Fruit fly (Drosophila melanogaster): ENCODE results near the gene Brd7-9.
A peak's percentile ranks its signal among the peaks of the same experiment; 100 is the strongest.

Gene Brd7-9

dm6 chr2L:7828231-7828630, 45.6 kb downstream of the Brd7-9 start (continued):
- no peak for TF ChIP-seq CG17802 (tag; optimal IDR thresholded peaks at IDR 0.05)
- no peak for TF ChIP-seq CG3281 (GFP tag; optimal IDR thresholded peaks at IDR 0.05)
- no peak for TF ChIP-seq Eip74EF (GFP tag; optimal IDR thresholded peaks at IDR 0.05)
- TF ChIP-seq CG2116 (GFP tag; optimal IDR thresholded peaks at IDR 0.05), result no peak
- TF ChIP-seq CG15269 (tag; optimal IDR thresholded peaks at IDR 0.05), result no peak
- peak; percentile 89 for TF ChIP-seq CG32767 (GFP tag; IDR thresholded peaks at IDR 0.05)
- TF ChIP-seq CG17186 (GFP tag; optimal IDR thresholded peaks at IDR 0.05), result peak; percentile 30
- no peak for TF ChIP-seq CG12299 (tag; optimal IDR thresholded peaks at IDR 0.05)
- TF ChIP-seq insv (GFP tag; optimal IDR thresholded peaks at IDR 0.05), result peak in 1 of 2 experiments; percentile 62
- peak; percentile 26 for TF ChIP-seq disco-r (GFP tag; optimal IDR thresholded peaks at IDR 0.05)
- no peak for TF ChIP-seq sim (GFP tag; IDR thresholded peaks at IDR 0.05)
- no peak for TF ChIP-seq ERR (GFP tag; optimal IDR thresholded peaks at IDR 0.05)
- peak in 1 of 2 experiments; percentile 76 for TF ChIP-seq tll (GFP tag; optimal IDR thresholded peaks at IDR 0.05)
- peak; percentile 64 for TF ChIP-seq B-H2 (GFP tag; optimal IDR thresholded peaks at IDR 0.05)
- TF ChIP-seq Sox102F (GFP tag; optimal IDR thresholded peaks at IDR 0.05), result no peak
- TF ChIP-seq CG7357 (GFP tag; IDR thresholded peaks at IDR 0.05), result no peak
- 0 out of 3 replicates have a peak, but pooled peaks have one; percentile 31 for TF ChIP-seq CG7963 (GFP tag; IDR thresholded peaks at IDR 0.05; ENCODE audit: partially characterized antibody)
- TF ChIP-seq CG4854 (GFP tag; optimal IDR thresholded peaks at IDR 0.05), result no peak
- no peak for TF ChIP-seq C15 (GFP tag; IDR thresholded peaks at IDR 0.05)
- no peak for TF ChIP-seq Dip2 (GFP tag; IDR thresholded peaks at IDR 0.05)
- TF ChIP-seq Oaz (GFP tag; IDR thresholded peaks at IDR 0.05), result no peak
- peak; percentile 48 for TF ChIP-seq sug (tag; optimal IDR thresholded peaks at IDR 0.05)
- TF ChIP-seq sd (tag; optimal IDR thresholded peaks at IDR 0.05), result peak; percentile 100
- peak; percentile 90 for TF ChIP-seq CG34422 (GFP tag; IDR thresholded peaks at IDR 0.05)
- peak; percentile 55 for TF ChIP-seq Deaf1 (tag; optimal IDR thresholded peaks at IDR 0.05)
- no peak for TF ChIP-seq Taf1 (GFP tag; IDR thresholded peaks at IDR 0.05)
- no peak for TF ChIP-seq CG3065 (GFP tag; optimal IDR thresholded peaks at IDR 0.05)
- TF ChIP-seq Bdp1 (GFP tag; optimal IDR thresholded peaks at IDR 0.05), result no peak
- peak; percentile 10 for TF ChIP-seq CG15696 (tag; optimal IDR thresholded peaks at IDR 0.05)
- no peak for TF ChIP-seq CG9797 (GFP tag; optimal IDR thresholded peaks at IDR 0.05)
- no peak for TF ChIP-seq dmrt11E (tag; optimal IDR thresholded peaks at IDR 0.05)
- TF ChIP-seq CG8388 (GFP tag; optimal IDR thresholded peaks at IDR 0.05), result no peak
- TF ChIP-seq eyg (GFP tag; optimal IDR thresholded peaks at IDR 0.05), result no peak
- TF ChIP-seq Myb (GFP tag; optimal IDR thresholded peaks at IDR 0.05), result no peak
- TF ChIP-seq Abd-B (GFP tag; optimal IDR thresholded peaks at IDR 0.05), result peak; percentile 5
- TF ChIP-seq Aef1 (GFP tag; IDR thresholded peaks at IDR 0.05), result peak; percentile 15; the same call in 1 of the 3 replicates
- no peak for TF ChIP-seq pan (optimal IDR thresholded peaks at IDR 0.05)
- TF ChIP-seq pan (GFP tag; optimal IDR thresholded peaks at IDR 0.05 in 1 of 2, IDR thresholded peaks at IDR 0.05 in 1 of 2), result peak in 1 of 2 experiments; percentile 39
- TF ChIP-seq ranshi (GFP tag; IDR thresholded peaks at IDR 0.05), result no peak
- peak; percentile 14 for TF ChIP-seq CG2678 (tag; optimal IDR thresholded peaks at IDR 0.05)
- TF ChIP-seq CG7786 (GFP tag; optimal IDR thresholded peaks at IDR 0.05), result no peak
- TF ChIP-seq CG9932 (GFP tag; IDR thresholded peaks at IDR 0.05), result peak; percentile 35; the same call in 1 of the 2 replicates
- no peak for TF ChIP-seq CG4707 (GFP tag; optimal IDR thresholded peaks at IDR 0.05)
- TF ChIP-seq Mrtf (GFP tag; IDR thresholded peaks at IDR 0.05), result no peak
- no peak for TF ChIP-seq Sry-δ (GFP tag; optimal IDR thresholded peaks at IDR 0.05)
- peak; percentile 74; the same call in 2 of the 3 replicates for TF ChIP-seq mld (GFP tag; IDR thresholded peaks at IDR 0.05; ENCODE audit: partially characterized antibody)
- TF ChIP-seq CHES-1-like (GFP tag; optimal IDR thresholded peaks at IDR 0.05), result no peak
- no peak for TF ChIP-seq CG10565 (GFP tag; optimal IDR thresholded peaks at IDR 0.05)
- no peak for TF ChIP-seq ssp (GFP tag; IDR thresholded peaks at IDR 0.05)
- TF ChIP-seq br (optimal IDR thresholded peaks at IDR 0.05), result no peak
- no peak for TF ChIP-seq CG30403 (GFP tag; optimal IDR thresholded peaks at IDR 0.05)
